Worm (Caenorhabditis elegans): ENCODE measurements around the gene W07G4.2.
A peak's percentile ranks its signal among the peaks of the same experiment; 100 is the strongest.

Gene W07G4.2

DNA sequence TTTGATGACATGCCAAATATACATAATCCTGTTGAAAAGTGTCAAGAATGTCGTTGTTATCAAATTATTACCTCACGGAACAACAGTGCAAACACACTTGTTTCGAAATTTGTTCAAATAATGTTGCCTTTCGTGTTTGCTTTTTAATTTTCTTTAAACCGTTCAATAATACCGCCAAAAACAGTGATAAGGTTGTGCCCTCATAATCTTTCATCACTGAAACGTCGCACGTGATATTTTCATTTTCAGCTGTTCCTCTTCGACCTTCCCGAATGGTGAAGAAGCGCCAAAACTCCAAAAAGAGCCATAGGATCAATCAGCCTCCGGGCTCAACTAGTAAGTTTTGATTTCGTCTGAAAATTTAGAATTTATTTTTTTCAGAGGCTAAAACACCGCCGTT lies 34.3 kb downstream of the W07G4.2 start, which contains the start of gene inft-2:
inft-2 (plus strand) TSS at position 248 of the 400 bp plus-strand sequence.
- TF ChIP-seq fos-1 (tag; optimal IDR thresholded peaks at IDR 0.05): peak; percentile 27
- TF ChIP-seq ama-1 (optimal IDR thresholded peaks at IDR 0.05): no peak

DNA sequence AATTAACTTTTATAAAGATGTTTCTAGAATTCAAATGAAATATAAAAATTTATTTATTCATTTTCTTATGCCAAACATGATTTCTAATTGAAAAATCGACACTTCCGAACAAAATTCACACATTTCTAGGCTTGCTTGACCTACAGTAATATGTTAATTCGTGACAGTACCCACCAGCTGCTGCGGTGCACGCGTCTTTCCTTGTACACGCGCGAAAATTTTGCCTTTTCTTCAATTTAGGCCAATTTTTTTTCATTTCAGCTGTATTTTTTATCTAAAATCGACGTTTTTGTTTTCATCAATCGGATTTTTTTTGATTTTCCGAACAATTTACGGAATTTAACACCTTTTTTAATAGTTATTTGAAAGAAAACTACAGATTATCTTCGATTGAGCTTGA lies 36.3 kb downstream of the W07G4.2 start:
- no peak for TF ChIP-seq elt-3 (tag; optimal IDR thresholded peaks at IDR 0.05)
- no peak for TF ChIP-seq nhr-12 (tag; optimal IDR thresholded peaks at IDR 0.05)
- TF ChIP-seq nhr-23 (tag; optimal IDR thresholded peaks at IDR 0.05): no peak
- TF ChIP-seq nhr-77 (tag; optimal IDR thresholded peaks at IDR 0.05): no peak
- TF ChIP-seq mbf-1 (tag; optimal IDR thresholded peaks at IDR 0.05): no peak
- TF ChIP-seq sma-3 (GFP tag; optimal IDR thresholded peaks at IDR 0.05): no peak
- TF ChIP-seq snpc-4 (tag; optimal IDR thresholded peaks at IDR 0.05): no peak
- no peak for TF ChIP-seq unc-39 (tag; optimal IDR thresholded peaks at IDR 0.05)
- TF ChIP-seq blmp-1 (tag; optimal IDR thresholded peaks at IDR 0.05; ENCODE audit: insufficient read depth): no peak
- no peak for TF ChIP-seq ceh-82 (tag; optimal IDR thresholded peaks at IDR 0.05)
- TF ChIP-seq nhr-129 (tag; optimal IDR thresholded peaks at IDR 0.05): no peak
- TF ChIP-seq nhr-11 (tag; optimal IDR thresholded peaks at IDR 0.05): no peak
- no peak for TF ChIP-seq lin-13 (GFP tag; optimal IDR thresholded peaks at IDR 0.05)
- TF ChIP-seq nhr-10 (tag; optimal IDR thresholded peaks at IDR 0.05): no peak

DNA sequence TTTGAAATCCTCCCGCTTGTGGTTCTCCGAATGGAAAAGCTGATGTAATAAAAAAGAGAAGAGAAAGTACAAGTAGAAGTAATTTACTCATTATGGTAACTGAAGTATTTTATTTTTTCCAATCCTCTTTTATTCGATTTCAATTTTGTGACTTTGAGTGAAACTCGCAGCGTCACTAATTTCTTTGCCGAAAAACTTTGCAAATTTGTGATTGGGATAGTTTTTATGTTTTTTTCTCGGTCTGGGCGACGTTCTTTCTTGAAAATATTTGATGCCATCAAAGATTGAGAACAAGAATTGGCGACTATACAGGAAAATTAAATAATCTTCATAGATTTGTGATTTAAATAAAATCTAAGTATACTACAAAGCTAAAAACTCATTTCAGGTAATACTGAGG lies 36.8 kb downstream of the W07G4.2 start, which contains the start of gene far-4:
far-4 (minus strand) TSS at position 101 of the 400 bp plus-strand sequence.
- TF ChIP-seq nhr-6 (tag; optimal IDR thresholded peaks at IDR 0.05) (no peak), elt-3 (tag; optimal IDR thresholded peaks at IDR 0.05) (no peak), C34F6.9 (tag; optimal IDR thresholded peaks at IDR 0.05) (no peak), nhr-21 (tag; optimal IDR thresholded peaks at IDR 0.05) (no peak), alr-1 (tag; optimal IDR thresholded peaks at IDR 0.05) (no peak), ama-1 (optimal IDR thresholded peaks at IDR 0.05) (no peak), ztf-1 (GFP tag; conservative IDR thresholded peaks at IDR 0.05) (no peak), unc-62 (GFP tag; optimal IDR thresholded peaks at IDR 0.05) (no peak), ZK546.5 (tag; optimal IDR thresholded peaks at IDR 0.05) (no peak), mdl-1 (tag; optimal IDR thresholded peaks at IDR 0.05) (no peak)

DNA sequence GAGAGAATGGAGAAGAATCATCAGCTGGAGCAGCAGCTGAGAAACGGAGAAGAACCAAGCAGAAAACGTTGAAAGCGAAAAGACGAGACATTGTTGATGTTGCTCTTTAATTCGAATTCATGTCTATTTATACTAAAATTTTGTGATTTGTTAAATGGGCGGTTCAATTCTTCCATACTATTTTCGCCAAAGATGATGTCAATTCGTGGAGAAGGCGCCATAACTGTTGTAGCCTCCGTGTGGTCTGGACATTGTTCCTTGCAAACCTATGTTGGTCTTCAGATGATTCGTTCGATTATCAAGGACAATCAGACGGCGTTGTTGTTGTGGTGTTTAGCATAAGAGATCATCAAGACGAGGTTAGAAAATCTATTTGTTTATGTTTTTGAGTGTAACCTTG lies 38.9 kb downstream of the W07G4.2 start, which contains the start of gene far-3:
far-3 (minus strand) TSS at position 101 of the 400 bp plus-strand sequence.
- no peak for TF ChIP-seq ztf-11 (tag; optimal IDR thresholded peaks at IDR 0.05)
- no peak for TF ChIP-seq fos-1 (tag; optimal IDR thresholded peaks at IDR 0.05)
- no peak for TF ChIP-seq lin-39 (tag; optimal IDR thresholded peaks at IDR 0.05)
- TF ChIP-seq sma-3 (GFP tag; optimal IDR thresholded peaks at IDR 0.05): no peak
- TF ChIP-seq nhr-12 (tag; optimal IDR thresholded peaks at IDR 0.05): no peak
- no peak for TF ChIP-seq nhr-11 (tag; optimal IDR thresholded peaks at IDR 0.05)
- no peak for TF ChIP-seq lin-11 (tag; optimal IDR thresholded peaks at IDR 0.05)
- no peak for TF ChIP-seq egl-27 (tag; optimal IDR thresholded peaks at IDR 0.05)
- TF ChIP-seq ZK546.5 (tag; optimal IDR thresholded peaks at IDR 0.05): no peak

DNA sequence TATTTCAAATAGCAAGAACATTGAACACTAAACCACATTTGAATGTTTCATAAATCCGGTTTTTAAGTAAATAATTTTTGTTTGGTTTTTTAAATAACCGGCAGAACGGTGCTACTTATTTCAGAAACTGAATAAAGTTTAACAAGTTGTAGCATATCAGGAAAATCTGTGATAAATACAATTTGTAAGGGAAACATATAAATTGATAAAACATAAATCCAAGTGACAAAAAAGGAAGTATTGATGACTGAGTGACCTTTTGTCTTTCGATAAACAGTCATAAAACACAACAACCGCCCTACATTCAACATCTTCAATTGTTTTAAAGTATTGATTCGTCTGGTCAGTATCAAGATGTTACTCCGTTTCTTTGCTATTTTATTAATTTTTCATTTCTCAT lies 41.1 kb downstream of the W07G4.2 start, which contains the start of gene far-5:
far-5 (plus strand) TSS at position 301 of the 400 bp plus-strand sequence.
- TF ChIP-seq alr-1 (tag; optimal IDR thresholded peaks at IDR 0.05) (no peak), lin-13 (GFP tag; optimal IDR thresholded peaks at IDR 0.05) (no peak), sma-3 (GFP tag; optimal IDR thresholded peaks at IDR 0.05) (no peak), unc-55 (GFP tag; optimal IDR thresholded peaks at IDR 0.05) (no peak), sma-9 (GFP tag; optimal IDR thresholded peaks at IDR 0.05) (no peak), sma-9 (tag; optimal IDR thresholded peaks at IDR 0.05) (no peak), zag-1 (tag; optimal IDR thresholded peaks at IDR 0.05) (no peak)

DNA sequence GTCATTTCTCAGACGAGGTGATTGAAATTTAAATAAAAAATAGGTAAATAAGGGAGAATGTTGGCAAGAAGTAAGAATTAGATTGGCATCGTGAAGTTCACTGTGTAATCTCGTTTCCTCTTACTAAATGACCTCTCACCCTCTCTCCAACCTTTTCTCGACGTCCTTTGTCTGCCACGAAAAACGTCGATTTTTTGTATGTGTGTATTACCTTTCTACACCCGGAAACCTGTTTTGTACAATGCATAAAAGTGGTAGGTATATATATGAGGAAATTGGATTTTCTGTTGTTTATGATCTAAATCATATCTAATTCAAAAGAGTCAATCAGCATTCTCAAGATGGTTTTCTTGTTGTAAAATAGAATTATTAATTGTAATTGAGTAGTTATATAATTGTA lies 43.5 kb downstream of the W07G4.2 start, which contains the start of the genes F15B9.11 and dsl-7:
F15B9.11 (minus strand) TSS at position 5 of the 400 bp plus-strand sequence.
dsl-7 (plus strand) TSS at position 260 of the 400 bp plus-strand sequence.
- TF ChIP-seq egl-27 (tag; optimal IDR thresholded peaks at IDR 0.05): no peak
- TF ChIP-seq lin-39 (tag; optimal IDR thresholded peaks at IDR 0.05): no peak
- TF ChIP-seq nhr-25 (tag; optimal IDR thresholded peaks at IDR 0.05): peak; percentile 77
- TF ChIP-seq sma-9 (GFP tag; optimal IDR thresholded peaks at IDR 0.05): no peak
- no peak for TF ChIP-seq sma-9 (tag; optimal IDR thresholded peaks at IDR 0.05)
- no peak for TF ChIP-seq nhr-6 (tag; optimal IDR thresholded peaks at IDR 0.05)
- no peak for TF ChIP-seq Y55F3AM.14 (GFP tag; optimal IDR thresholded peaks at IDR 0.05)

Data from whole organism, L2 larva.